Worm (Caenorhabditis elegans): ENCODE results near the gene exc-12.

exc-12 gene

ce11 chrIII:13548982-13549381 lies 21.3 kb downstream of the exc-12 start, which contains the start of gene mmad-1 (continued):
- TF ChIP-seq zip-2 (tag; optimal IDR thresholded peaks at IDR 0.05) (no peak), spr-1 (tag; optimal IDR thresholded peaks at IDR 0.05) (no peak), aha-1 (tag) (no peak), ceh-44 (GFP tag; IDR thresholded peaks at IDR 0.05) (no peak), zag-1 (tag; optimal IDR thresholded peaks at IDR 0.05) (no peak), F49E8.2 (tag; optimal IDR thresholded peaks at IDR 0.05; ENCODE audit: borderline replicate concordance) (no peak), pha-4 (GFP tag; IDR thresholded peaks at IDR 0.05) (no peak), pha-4 (tag; optimal IDR thresholded peaks at IDR 0.05) (no peak), daf-8 (GFP tag; IDR thresholded peaks at IDR 0.05) (no peak), nhr-11 (tag; optimal IDR thresholded peaks at IDR 0.05) (peak; percentile 36)

DNA sequence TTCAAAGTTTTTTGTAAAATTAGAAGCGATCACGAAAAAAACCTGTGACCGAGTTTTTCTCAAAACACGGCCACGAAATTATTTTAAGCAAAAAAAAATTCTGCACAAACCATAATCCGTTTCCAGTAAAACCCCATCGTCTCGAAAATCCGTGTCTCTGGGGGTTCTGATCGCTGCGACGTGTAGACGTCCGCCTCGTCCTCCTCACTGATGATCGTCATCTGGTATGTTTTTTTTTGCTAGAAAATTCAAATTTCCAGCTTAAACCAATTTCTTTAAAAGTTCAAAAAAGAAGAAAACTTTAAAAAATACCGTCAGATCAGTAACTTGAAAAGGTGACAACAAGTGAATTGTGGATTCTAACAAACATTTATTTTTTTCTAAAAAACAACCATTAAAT lies 23.7 kb downstream of the exc-12 start, which contains the start of gene Y76A2B.4:
Gene Y76A2B.4 (minus strand): TSS at position 241 of the 400 bp plus-strand sequence.
- peak; percentile 25; the same call in 1 of the 2 replicates for TF ChIP-seq T26A8.4 (GFP tag; IDR thresholded peaks at IDR 0.05)
- TF ChIP-seq lin-1 (GFP tag; IDR thresholded peaks at IDR 0.05) = peak; percentile 11; the same call in 1 of the 2 replicates
- no peak for TF ChIP-seq unc-39 (tag; optimal IDR thresholded peaks at IDR 0.05)
- TF ChIP-seq daf-16 (GFP tag; optimal IDR thresholded peaks at IDR 0.05) = no peak
- TF ChIP-seq daf-16 (tag; optimal IDR thresholded peaks at IDR 0.05) = peak; percentile 17
- 0 out of 2 replicates have a peak, but pooled peaks have one; percentile 26 for TF ChIP-seq ceh-20 (GFP tag; IDR thresholded peaks at IDR 0.05)
- TF ChIP-seq hlh-11 (tag; optimal IDR thresholded peaks at IDR 0.05) = peak; percentile 31
- no peak for TF ChIP-seq snpc-4 (tag; optimal IDR thresholded peaks at IDR 0.05)
- 0 out of 2 replicates have a peak, but pooled peaks have one; percentile 24 for TF ChIP-seq lim-7 (GFP tag; IDR thresholded peaks at IDR 0.05)
- peak; percentile 22 for TF ChIP-seq mep-1 (tag; optimal IDR thresholded peaks at IDR 0.05)
- TF ChIP-seq sdz-12 (GFP tag; optimal IDR thresholded peaks at IDR 0.05) = no peak
- TF ChIP-seq zfp-3 (GFP tag; conservative IDR thresholded peaks at IDR 0.05) = 0 out of 2 replicates have a peak, but pooled peaks have one; percentile 43
- no peak for TF ChIP-seq mdl-1 (tag; optimal IDR thresholded peaks at IDR 0.05)
- peak; percentile 22 for TF ChIP-seq T20F7.1 (GFP tag; optimal IDR thresholded peaks at IDR 0.05)
- TF ChIP-seq hmg-1.1 (GFP tag; IDR thresholded peaks at IDR 0.05) = 0 out of 2 replicates have a peak, but pooled peaks have one; percentile 14

ce11 chrIII:13544593-13544992 lies 25.7 kb downstream of the exc-12 start:
- no peak for TF ChIP-seq dmd-8 (GFP tag; IDR thresholded peaks at IDR 0.05)
- TF ChIP-seq T20F7.1 (GFP tag; optimal IDR thresholded peaks at IDR 0.05) = peak; percentile 9
- TF ChIP-seq lin-15B (tag; optimal IDR thresholded peaks at IDR 0.05) = no peak
- no peak for TF ChIP-seq Y48G9A.11 (GFP tag; IDR thresholded peaks at IDR 0.05)
- no peak for TF ChIP-seq snpc-4 (tag; optimal IDR thresholded peaks at IDR 0.05)
- no peak for TF ChIP-seq snpc-1.2 (GFP tag; IDR thresholded peaks at IDR 0.05)
- TF ChIP-seq T26A8.4 (GFP tag; IDR thresholded peaks at IDR 0.05) = no peak
- TF ChIP-seq skn-1 (tag; optimal IDR thresholded peaks at IDR 0.05) = no peak
- peak; percentile 85 for TF ChIP-seq dve-1 (tag; optimal IDR thresholded peaks at IDR 0.05; ENCODE audit: insufficient read depth)
- 0 out of 4 replicates have a peak, but pooled peaks of 1 of the 2 experiments have one; percentile 50 for TF ChIP-seq madf-5 (GFP tag; IDR thresholded peaks at IDR 0.05)
- TF ChIP-seq fos-1 (tag; optimal IDR thresholded peaks at IDR 0.05) = no peak
- TF ChIP-seq mes-2 (tag; optimal IDR thresholded peaks at IDR 0.05; ENCODE audit: poor library complexity, severe bottlenecking) = peak; percentile 65
- no peak for TF ChIP-seq nhr-237 (tag; optimal IDR thresholded peaks at IDR 0.05)
- TF ChIP-seq arid-1 (GFP tag; conservative IDR thresholded peaks at IDR 0.05) = no peak
- peak; percentile 93 for TF ChIP-seq aha-1 (tag)
- no peak for TF ChIP-seq attf-4 (tag; optimal IDR thresholded peaks at IDR 0.05)
- no peak for TF ChIP-seq lim-7 (GFP tag; IDR thresholded peaks at IDR 0.05)
- peak; percentile 82 for TF ChIP-seq dmd-6 (GFP tag; IDR thresholded peaks at IDR 0.05)
- no peak for TF ChIP-seq nhr-76 (tag; optimal IDR thresholded peaks at IDR 0.05)
- TF ChIP-seq nhr-111 (GFP tag; optimal IDR thresholded peaks at IDR 0.05) = no peak
- TF ChIP-seq F10B5.3 (tag; optimal IDR thresholded peaks at IDR 0.05) = no peak
- no peak for TF ChIP-seq F44E2.7 (GFP tag; IDR thresholded peaks at IDR 0.05)
- peak; percentile 41 for TF ChIP-seq nhr-48 (tag; optimal IDR thresholded peaks at IDR 0.05)
- no peak for TF ChIP-seq zip-11 (GFP tag; IDR thresholded peaks at IDR 0.05)
- peak; percentile 40; the same call in 1 of the 2 replicates for TF ChIP-seq php-3 (GFP tag; IDR thresholded peaks at IDR 0.05)
- TF ChIP-seq madf-9 (GFP tag; conservative IDR thresholded peaks at IDR 0.05) = no peak
- peak; percentile 29 for TF ChIP-seq mep-1 (tag; optimal IDR thresholded peaks at IDR 0.05)
- no peak for TF ChIP-seq duxl-1 (tag; optimal IDR thresholded peaks at IDR 0.05; ENCODE audit: poor library complexity)
- no peak for TF ChIP-seq F26F4.8 (GFP tag; conservative IDR thresholded peaks at IDR 0.05)
- TF ChIP-seq tra-1 (GFP tag; IDR thresholded peaks at IDR 0.05) = peak; percentile 68; the same call in 1 of the 2 replicates
